Worm (Caenorhabditis elegans) whole organism, L1 larva: Measurements from ENCODE around the gene cyn-2.

Experiments used
- ceh-90 ChIP-seq: sonication (generic microtip); optimal IDR thresholded peaks from 2 replicates; lab custom pipeline; 2016; ENCODE audit warnings: missing genetic modification characterization, missing compliant biosample characterization
- egl-27 ChIP-seq, 2 experiments: fragments of 150-350 bp in 1 of 2; sonication (generic microtip); optimal IDR thresholded peaks; 3 replicates each; lab custom pipeline; 2017 to 2018; ENCODE audit warnings: missing biosample characterization in 2 of 2, missing genetic modification characterization in 2 of 2, missing genetic modification reagents in 2 of 2
- lin-13 ChIP-seq: fragments of 150-350 bp; optimal IDR thresholded peaks from 2 replicates; lab custom pipeline; 2014; ENCODE audit warnings: missing biosample characterization, missing genetic modification reagents, missing genetic modification characterization
- nhr-11 ChIP-seq: fragments of 150-350 bp; optimal IDR thresholded peaks from 2 replicates; lab custom pipeline; 2014; ENCODE audit warnings: missing biosample characterization, missing genetic modification characterization
- nhr-47 ChIP-seq: sonication (generic microtip); optimal IDR thresholded peaks from 2 replicates; lab custom pipeline; 2016; ENCODE audit warnings: mild to moderate bottlenecking, missing genetic modification characterization, moderate library complexity, missing compliant biosample characterization
- ztf-11 ChIP-seq, 2 experiments: sonication (generic microtip); optimal IDR thresholded peaks; 2 replicates each; lab custom pipeline; 2016 to 2017; ENCODE audit warnings: missing genetic modification characterization in 2 of 2, missing biosample characterization in 1 of 2, missing compliant biosample characterization in 1 of 2

- TF ChIP-seq egl-27 (tag; optimal IDR thresholded peaks at IDR 0.05; lab: Kevin White, UChicago) = no peak
- no peak for TF ChIP-seq nhr-11 (tag; lab: Kevin White, UChicago)
- TF ChIP-seq ceh-90 (tag; lab: Kevin White, UChicago) = no peak
- no peak for TF ChIP-seq ztf-11 (tag; optimal IDR thresholded peaks at IDR 0.05; lab: Kevin White, UChicago)
- no peak for TF ChIP-seq nhr-47
- no peak for TF ChIP-seq lin-13 (GFP tag; lab: Kevin White, UChicago)
Measured at ce11 chrIII:13667739-13668138, 24.7 kb upstream of the cyn-2 start, which contains the start of gene flp-15.
